Worm (Caenorhabditis elegans) whole organism, L3 larva: ENCODE measurements around the gene ubxn-5.
A peak's percentile ranks its signal among the peaks of the same experiment; 100 is the strongest.

Source experiments
- ama-1 ChIP-seq: fragments of 150-350 bp; optimal IDR thresholded peaks from 2 replicates; lab custom pipeline; 2018
- elt-3 ChIP-seq, 3 experiments: fragments of 150-350 bp in 1 of 3; sonication (generic microtip) in 2 of 3; optimal IDR thresholded peaks; 2 replicates in 2 of 3; 4 replicates in 1 of 3; lab custom pipeline; 2014 to 2017; ENCODE audit warnings: missing biosample characterization in 3 of 3, missing genetic modification characterization in 3 of 3
- hmg-11 ChIP-seq: sonication (generic microtip); optimal IDR thresholded peaks from 2 replicates; lab custom pipeline; 2016; ENCODE audit warnings: missing genetic modification characterization, missing compliant biosample characterization
- jun-1 ChIP-seq: fragments of 150-350 bp; optimal IDR thresholded peaks from 2 replicates; lab custom pipeline; 2014; ENCODE audit warnings: missing biosample characterization, missing genetic modification reagents, missing genetic modification characterization
- mdl-1 ChIP-seq: fragments of 150-350 bp; optimal IDR thresholded peaks from 2 replicates; lab custom pipeline; 2014; ENCODE audit warnings: missing biosample characterization, missing genetic modification characterization
- nhr-12 ChIP-seq: fragments of 150-350 bp; optimal IDR thresholded peaks from 2 replicates; lab custom pipeline; 2014; ENCODE audit warnings: missing biosample characterization, missing genetic modification characterization
- nhr-25 ChIP-seq: sonication (generic microtip); optimal IDR thresholded peaks from 2 replicates; lab custom pipeline; 2017; ENCODE audit warnings: missing biosample characterization, missing genetic modification characterization
- pqm-1 ChIP-seq: fragments of 150-350 bp; optimal IDR thresholded peaks from 2 replicates; lab custom pipeline; 2017; ENCODE audit warnings: missing biosample characterization, missing genetic modification characterization, inconsistent platforms
- unc-62 ChIP-seq: fragments of 150-350 bp; sonication (generic microtip); optimal IDR thresholded peaks from 4 replicates; lab custom pipeline; 2014; ENCODE audit warnings: missing biosample characterization, missing genetic modification reagents, missing genetic modification characterization
- ztf-11 ChIP-seq: fragments of 150-350 bp; optimal IDR thresholded peaks from 2 replicates; lab custom pipeline; 2014; ENCODE audit warnings: missing biosample characterization, missing genetic modification characterization

DNA sequence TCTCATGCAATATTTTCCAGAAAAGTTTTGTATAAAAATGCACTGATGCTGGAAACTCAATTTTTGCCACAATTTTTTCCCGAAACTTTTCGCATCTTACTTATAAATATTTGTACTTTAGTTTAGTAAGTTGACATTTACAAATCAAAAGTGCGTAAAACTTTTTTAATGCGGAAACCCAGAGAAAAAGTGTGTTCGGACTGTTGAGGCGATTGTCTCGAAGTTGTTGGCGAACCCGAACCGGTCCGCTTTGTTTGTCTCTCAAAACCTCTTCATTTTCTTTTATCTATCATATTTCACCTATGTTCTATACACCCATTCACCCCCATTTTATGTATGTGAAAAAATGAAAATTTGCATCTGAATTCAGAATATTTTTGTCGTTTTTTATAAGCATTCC, 13.7 kb downstream of the ubxn-5 start:
- TF ChIP-seq ztf-11 (tag; lab: Kevin White, UChicago), result no peak
- no peak for TF ChIP-seq mdl-1 (tag; lab: Kevin White, UChicago)
- no peak for TF ChIP-seq elt-3 (tag; optimal IDR thresholded peaks at IDR 0.05; lab: Kevin White, UChicago)
- TF ChIP-seq unc-62 (GFP tag; lab: Kevin White, UChicago), result no peak
- no peak for TF ChIP-seq pqm-1 (tag; lab: Kevin White, UChicago)
- TF ChIP-seq ama-1, result no peak
- TF ChIP-seq nhr-12 (tag; lab: Kevin White, UChicago), result no peak
- TF ChIP-seq nhr-25 (tag; lab: Kevin White, UChicago), result peak; percentile 64
- no peak for TF ChIP-seq hmg-11 (tag; lab: Kevin White, UChicago)
- TF ChIP-seq jun-1 (tag; lab: Kevin White, UChicago), result no peak
